Worm (Caenorhabditis elegans): Measurements from ENCODE around the gene clec-68.

DNA sequence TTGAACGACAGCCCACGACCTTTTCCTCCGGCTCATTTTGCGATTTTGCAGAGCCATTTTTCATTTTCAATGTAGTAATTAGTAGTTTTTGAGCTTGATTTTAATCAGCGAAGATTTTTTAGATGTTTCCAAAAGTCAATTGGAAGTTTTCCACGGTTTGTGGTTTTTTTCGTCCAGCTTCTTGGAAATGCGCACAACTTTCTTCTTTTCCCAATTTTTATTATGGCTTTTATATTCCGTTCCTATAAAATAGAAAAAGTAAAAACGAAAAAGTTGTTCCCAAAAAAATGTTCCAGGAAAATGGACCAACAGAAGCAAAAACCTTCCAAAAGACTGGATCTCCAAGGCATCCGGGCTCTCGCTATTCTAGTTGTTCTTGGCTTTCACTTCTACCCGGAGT is 40.8 kb upstream of the clec-68 start, which contains the start of gene oac-22:
- TF ChIP-seq mbf-1 (tag; optimal IDR thresholded peaks at IDR 0.05) (no peak), ceh-82 (tag; optimal IDR thresholded peaks at IDR 0.05) (no peak), F13H6.1 (tag; optimal IDR thresholded peaks at IDR 0.05) (no peak), fos-1 (tag; optimal IDR thresholded peaks at IDR 0.05) (no peak), unc-39 (tag; optimal IDR thresholded peaks at IDR 0.05) (no peak), snpc-4 (tag; optimal IDR thresholded peaks at IDR 0.05) (no peak), nhr-77 (tag; optimal IDR thresholded peaks at IDR 0.05) (no peak), nhr-10 (tag; optimal IDR thresholded peaks at IDR 0.05) (no peak), lin-13 (GFP tag; optimal IDR thresholded peaks at IDR 0.05) (no peak), egl-27 (tag; optimal IDR thresholded peaks at IDR 0.05) (no peak), nhr-11 (tag; optimal IDR thresholded peaks at IDR 0.05) (no peak), ama-1 (optimal IDR thresholded peaks at IDR 0.05) (no peak)
